Worm (Caenorhabditis elegans): ENCODE measurements around the gene ubc-22.

DNA sequence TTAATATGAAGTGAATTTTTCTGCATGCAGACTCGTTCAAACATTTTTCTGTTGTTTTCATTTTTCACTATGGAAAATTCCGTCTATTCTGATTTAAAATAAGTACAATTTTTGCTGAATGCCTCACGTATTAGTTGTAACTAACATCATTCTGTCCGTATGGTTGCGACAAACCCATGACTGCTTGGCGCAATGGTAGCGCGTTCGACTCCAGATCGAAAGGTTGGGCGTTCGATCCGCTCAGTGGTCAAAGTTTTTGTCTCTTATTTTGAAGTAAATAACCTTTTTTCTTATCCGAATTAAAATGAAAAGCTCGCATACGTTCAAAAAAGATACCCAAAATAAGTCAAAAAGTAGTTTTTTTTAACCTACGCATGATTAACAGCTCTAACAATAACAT, 8.2 kb upstream of the ubc-22 start:
- no peak for TF ChIP-seq klf-2 (GFP tag; conservative IDR thresholded peaks at IDR 0.05)
- TF ChIP-seq flt-1 (GFP tag; IDR thresholded peaks at IDR 0.05), result no peak
- TF ChIP-seq cog-1 (tag; optimal IDR thresholded peaks at IDR 0.05), result no peak
- no peak for TF ChIP-seq ztf-23 (GFP tag; IDR thresholded peaks at IDR 0.05)

All from whole organism, midembryonic.